Fruit fly (Drosophila melanogaster) whole organism, embryonic: ENCODE data around the gene Gr28a.

ENCODE experiments used
- Abd-B ChIP-seq: fragments of 200-800 bp; sonication (Bioruptor generic); optimal IDR thresholded peaks from 2 replicates; lab custom pipeline; 2018; ENCODE audit warnings: missing biosample characterization, mild to moderate bottlenecking, missing genetic modification characterization, moderate library complexity
- CG10979 ChIP-seq: fragments of 200-800 bp; sonication (Bioruptor generic); optimal IDR thresholded peaks from 2 replicates; lab custom pipeline; 2018; ENCODE audit warnings: missing biosample characterization, mild to moderate bottlenecking, missing genetic modification characterization, moderate library complexity
- CG11093 ChIP-seq: fragments of 200-800 bp; sonication (Bioruptor generic); IDR thresholded peaks from 3 replicates; pipeline ENCODE4 v1.3.6; 2022; ENCODE audit warnings: missing biosample characterization, missing genetic modification characterization
- CG12744 ChIP-seq: fragments of 200-800 bp; sonication (Bioruptor generic); optimal IDR thresholded peaks from 2 replicates; lab custom pipeline; 2016; ENCODE audit warnings: missing biosample characterization, missing genetic modification characterization
- CG14667 ChIP-seq: fragments of 200-800 bp; sonication (Bioruptor generic); IDR thresholded peaks from 2 replicates; pipeline ENCODE4 v1.3.6; 2022; ENCODE audit warnings: missing biosample characterization, missing genetic modification characterization
- CG1529 ChIP-seq: fragments of 200-800 bp; sonication (Bioruptor generic); optimal IDR thresholded peaks from 3 replicates; lab custom pipeline; 2018; ENCODE audit warnings: missing biosample characterization, missing genetic modification characterization
- CG18011 ChIP-seq: fragments of 200-800 bp; sonication (Bioruptor generic); optimal IDR thresholded peaks from 2 replicates; lab custom pipeline; 2017; ENCODE audit warnings: missing biosample characterization, missing genetic modification characterization, mild to moderate bottlenecking, moderate library complexity, missing genotype
- CG3407 ChIP-seq: fragments of 200-800 bp; sonication (Bioruptor generic); optimal IDR thresholded peaks from 2 replicates; lab custom pipeline; 2018; ENCODE audit warnings: missing biosample characterization, mild to moderate bottlenecking, missing genetic modification characterization
- CG4404 ChIP-seq: fragments of 200-800 bp; sonication (Bioruptor generic); IDR thresholded peaks from 2 replicates; pipeline ENCODE4 v1.3.6; 2022; ENCODE audit warnings: missing biosample characterization, missing genetic modification characterization
- CG8281 ChIP-seq: fragments of 200-800 bp; sonication (Bioruptor generic); optimal IDR thresholded peaks from 2 replicates; lab custom pipeline; 2018; ENCODE audit warnings: missing biosample characterization, mild to moderate bottlenecking, missing genetic modification characterization, moderate library complexity
- CG8478 ChIP-seq: fragments of >200 bp; optimal IDR thresholded peaks from 2 replicates; lab custom pipeline; 2018
- CG8944 ChIP-seq: fragments of 200-800 bp; sonication (Bioruptor generic); optimal IDR thresholded peaks from 3 replicates; lab custom pipeline; 2016; ENCODE audit warnings: missing biosample characterization, missing genetic modification characterization
- CTCF ChIP-seq: fragments of 200-800 bp; sonication (Bioruptor generic); optimal IDR thresholded peaks from 2 replicates; lab custom pipeline; 2017; ENCODE audit warnings: missing biosample characterization, mild to moderate bottlenecking, missing genetic modification characterization, moderate library complexity
- E2f2 ChIP-seq: fragments of 200-800 bp; sonication (Bioruptor generic); IDR thresholded peaks from 2 replicates; pipeline ENCODE4 v1.3.6; 2022; ENCODE audit warnings: missing biosample characterization, missing genetic modification characterization
- Ets97D ChIP-seq: fragments of 200-800 bp; sonication (Bioruptor generic); optimal IDR thresholded peaks from 3 replicates; lab custom pipeline; 2016; ENCODE audit warnings: missing biosample characterization, missing genetic modification characterization
- Gsc ChIP-seq: fragments of 200-800 bp; sonication (Bioruptor generic); IDR thresholded peaks from 2 replicates; pipeline ENCODE4 v1.3.6; 2022; ENCODE audit warnings: missing biosample characterization, missing genetic modification characterization
- HHEX ChIP-seq: fragments of 200-800 bp; sonication (Bioruptor generic); optimal IDR thresholded peaks from 3 replicates; lab custom pipeline; 2017; ENCODE audit warnings: missing biosample characterization, mild to moderate bottlenecking, missing genetic modification characterization, missing genetic modification reagents
- Hand ChIP-seq: fragments of 200-800 bp; sonication (Bioruptor generic); optimal IDR thresholded peaks from 2 replicates; lab custom pipeline; 2017; ENCODE audit warnings: mild to moderate bottlenecking, missing biosample characterization, missing genetic modification reagents, missing genetic modification characterization
- HmgZ ChIP-seq: fragments of 200-800 bp; sonication (Bioruptor generic); optimal IDR thresholded peaks from 2 replicates; lab custom pipeline; 2018; ENCODE audit warnings: missing biosample characterization, mild to moderate bottlenecking, missing genetic modification characterization
- Hr3 ChIP-seq: fragments of 200-800 bp; sonication (Bioruptor generic); optimal IDR thresholded peaks from 3 replicates; lab custom pipeline; 2016; ENCODE audit warnings: missing biosample characterization, missing genetic modification characterization
- MESR4 ChIP-seq: fragments of 200-800 bp; sonication (Bioruptor generic); optimal IDR thresholded peaks from 2 replicates; lab custom pipeline; 2018; ENCODE audit warnings: missing biosample characterization, mild to moderate bottlenecking, missing genetic modification characterization, moderate library complexity
- Meics ChIP-seq: fragments of 200-800 bp; sonication (Bioruptor generic); optimal IDR thresholded peaks from 2 replicates; lab custom pipeline; 2017; ENCODE audit warnings: missing biosample characterization, mild to moderate bottlenecking, missing genetic modification characterization
- Ravus ChIP-seq: fragments of 200-800 bp; sonication (Bioruptor generic); IDR thresholded peaks from 2 replicates; pipeline ENCODE4 v1.3.6; 2022; ENCODE audit warnings: missing biosample characterization, missing genetic modification characterization
- Rx ChIP-seq: fragments of 200-800 bp; sonication (Bioruptor generic); IDR thresholded peaks from 2 replicates; pipeline ENCODE4 v1.3.6; 2022; ENCODE audit warnings: missing biosample characterization, missing genetic modification characterization
- Stat92E ChIP-seq, 3 experiments: fragments of >200 bp in 2 of 3; fragments of 200-800 bp in 1 of 3; sonication (Bioruptor generic) in 1 of 3; optimal IDR thresholded peaks; 2 replicates each; lab custom pipeline; 2017 to 2019; ENCODE audit warnings: missing biosample characterization in 3 of 3, missing genetic modification characterization in 3 of 3, mild to moderate bottlenecking in 1 of 3, moderate library complexity in 1 of 3
- Trl ChIP-seq, 3 experiments: fragments of >200 bp in 2 of 3; fragments of 200-800 bp in 1 of 3; sonication (Bioruptor generic) in 1 of 3; optimal IDR thresholded peaks; 2 replicates in 1 of 3; 3 replicates in 2 of 3; lab custom pipeline; 2016 to 2017; ENCODE audit warnings: missing biosample characterization in 1 of 3, missing genetic modification characterization in 1 of 3
- YL-1 ChIP-seq: fragments of 200-800 bp; sonication (Bioruptor generic); optimal IDR thresholded peaks from 3 replicates; lab custom pipeline; 2017; ENCODE audit warnings: missing biosample characterization, mild to moderate bottlenecking, missing genetic modification characterization
- az2 ChIP-seq: fragments of 200-800 bp; sonication (Bioruptor generic); optimal IDR thresholded peaks from 3 replicates; lab custom pipeline; 2016; ENCODE audit warnings: missing biosample characterization, missing genetic modification characterization
- bowl ChIP-seq: fragments of 200-800 bp; sonication (Bioruptor generic); IDR thresholded peaks from 2 replicates; pipeline ENCODE4 v1.3.6; 2022; ENCODE audit warnings: missing biosample characterization, missing genetic modification characterization
- chm ChIP-seq: fragments of 200-800 bp; sonication (Bioruptor generic); IDR thresholded peaks from 2 replicates; pipeline ENCODE4 v1.3.6; 2022; ENCODE audit warnings: missing biosample characterization, missing genetic modification characterization
- da ChIP-seq: fragments of 200-800 bp; sonication (Bioruptor generic); optimal IDR thresholded peaks from 2 replicates; lab custom pipeline; 2016; ENCODE audit warnings: missing biosample characterization, missing genetic modification characterization
- dysf ChIP-seq: fragments of 200-800 bp; sonication (Bioruptor generic); IDR thresholded peaks from 3 replicates; pipeline ENCODE4 v1.3.6; 2022; ENCODE audit warnings: missing biosample characterization, missing genetic modification characterization
- ftz-f1 ChIP-seq: fragments of 200-800 bp; sonication (Bioruptor generic); optimal IDR thresholded peaks from 2 replicates; lab custom pipeline; 2016; ENCODE audit warnings: missing biosample characterization, missing genetic modification characterization
- gcm ChIP-seq: fragments of 200-800 bp; sonication (Bioruptor generic); optimal IDR thresholded peaks from 2 replicates; lab custom pipeline; 2019; ENCODE audit warnings: missing biosample characterization, mild to moderate bottlenecking, missing genetic modification characterization, moderate library complexity
- ind ChIP-seq: fragments of 200-800 bp; sonication (Bioruptor generic); optimal IDR thresholded peaks from 3 replicates; lab custom pipeline; 2016; ENCODE audit warnings: missing biosample characterization, missing genetic modification characterization
- inv ChIP-seq: fragments of 200-800 bp; sonication (Bioruptor generic); IDR thresholded peaks from 2 replicates; pipeline ENCODE4 v1.3.6; 2022; ENCODE audit warnings: missing biosample characterization, missing genetic modification characterization; ENCODE audit not compliant: partially characterized antibody
- lmd ChIP-seq: fragments of 200-800 bp; sonication (Bioruptor generic); IDR thresholded peaks from 2 replicates; pipeline ENCODE4 v1.3.6; 2022; ENCODE audit warnings: missing biosample characterization, missing genetic modification characterization
- maf-S ChIP-seq: fragments of 200-800 bp; sonication (Bioruptor generic); optimal IDR thresholded peaks from 2 replicates; lab custom pipeline; 2016; ENCODE audit warnings: missing biosample characterization, missing genetic modification characterization
- nerfin-2 ChIP-seq: fragments of 200-800 bp; sonication (Bioruptor generic); IDR thresholded peaks from 2 replicates; pipeline ENCODE4 v1.3.6; 2022; ENCODE audit warnings: missing biosample characterization, missing genetic modification characterization; ENCODE audit not compliant: partially characterized antibody
- oc ChIP-seq: fragments of 200-800 bp; sonication (Bioruptor generic); optimal IDR thresholded peaks from 2 replicates; lab custom pipeline; 2018; ENCODE audit warnings: missing biosample characterization, mild to moderate bottlenecking, missing genetic modification characterization, moderate library complexity
- pho ChIP-seq: fragments of 200-800 bp; sonication (Bioruptor generic); optimal IDR thresholded peaks from 2 replicates; lab custom pipeline; 2016; ENCODE audit warnings: missing biosample characterization, missing genetic modification characterization
- seq ChIP-seq: fragments of 200-800 bp; sonication (Bioruptor generic); IDR thresholded peaks from 2 replicates; pipeline ENCODE4 v1.3.6; 2022; ENCODE audit warnings: missing biosample characterization, missing genetic modification characterization
- sima ChIP-seq: fragments of 200-800 bp; sonication (Bioruptor generic); optimal IDR thresholded peaks from 2 replicates; lab custom pipeline; 2016; ENCODE audit warnings: missing biosample characterization, missing genetic modification characterization
- slp2 ChIP-seq: fragments of 200-800 bp; sonication (Bioruptor generic); optimal IDR thresholded peaks from 2 replicates; lab custom pipeline; 2016; ENCODE audit warnings: missing biosample characterization, missing genetic modification characterization
- twi ChIP-seq: fragments of 200-800 bp; optimal IDR thresholded peaks from 2 replicates; lab custom pipeline; 2019; ENCODE audit warnings: missing biosample characterization, mild to moderate bottlenecking, missing genetic modification characterization, moderate library complexity
- vfl ChIP-seq: fragments of 200-800 bp; sonication (Bioruptor generic); optimal IDR thresholded peaks from 2 replicates; lab custom pipeline; 2016; ENCODE audit warnings: missing biosample characterization, missing genetic modification characterization
- wek ChIP-seq: fragments of 200-800 bp; sonication (Bioruptor generic); optimal IDR thresholded peaks from 3 replicates; lab custom pipeline; 2018; ENCODE audit warnings: missing biosample characterization, mild to moderate bottlenecking, missing genetic modification characterization, moderate library complexity
- yki ChIP-seq: fragments of >200 bp; optimal IDR thresholded peaks from 3 replicates; lab custom pipeline; 2018
- zen ChIP-seq: fragments of 200-800 bp; sonication (Bioruptor generic); optimal IDR thresholded peaks from 3 replicates; lab custom pipeline; 2018; ENCODE audit warnings: missing biosample characterization, mild to moderate bottlenecking, missing genetic modification characterization, moderate library complexity
- zfh1 ChIP-seq: fragments of 200-800 bp; sonication (Bioruptor generic); IDR thresholded peaks from 3 replicates; pipeline ENCODE4 v1.3.6; 2022; ENCODE audit warnings: missing biosample characterization, missing genetic modification characterization

Gr28a gene

dm6 chr2L:7436492-7437324 is 17.3 kb downstream of the Gr28a start (continued):
- no peak for TF ChIP-seq Trl (optimal IDR thresholded peaks at IDR 0.05; lab: Kevin White, UChicago)
- TF ChIP-seq Trl (GFP tag; optimal IDR thresholded peaks at IDR 0.05; lab: Kevin White, UChicago): peak; percentile 78
- TF ChIP-seq ftz-f1 (GFP tag; lab: Kevin White, UChicago): peak; percentile 80
- no peak for TF ChIP-seq CG10979 (tag; lab: Kevin White, UChicago)
- TF ChIP-seq ind (GFP tag; lab: Kevin White, UChicago): peak; percentile 6
- peak; percentile 57; the same call in 1 of the 3 replicates for TF ChIP-seq CG11093 (GFP tag; lab: Robert Waterston, UW)
- no peak for TF ChIP-seq sima (GFP tag; lab: Kevin White, UChicago)
- TF ChIP-seq Ets97D (GFP tag; lab: Kevin White, UChicago): peak; percentile 19
- TF ChIP-seq HmgZ: peak; percentile 88
- peak; percentile 76 for TF ChIP-seq CTCF (GFP tag; lab: Kevin White, UChicago)
- TF ChIP-seq seq (GFP tag; lab: Robert Waterston, UW): peak; percentile 84
- TF ChIP-seq Rx (GFP tag; lab: Robert Waterston, UW): no peak
- peak; percentile 49 for TF ChIP-seq YL-1 (GFP tag; lab: Kevin White, UChicago)
- no peak for TF ChIP-seq twi (tag; lab: Kevin White, UChicago)
- peak; percentile 73 for TF ChIP-seq maf-S
- peak; percentile 44; the same call in 1 of the 2 replicates for TF ChIP-seq E2f2 (GFP tag; lab: Robert Waterston, UW)
- peak; percentile 75 for TF ChIP-seq pho
- TF ChIP-seq CG3407: peak; percentile 77
- TF ChIP-seq Gsc (GFP tag; lab: Robert Waterston, UW): no peak
- TF ChIP-seq az2: no peak
- peak; percentile 32 for TF ChIP-seq CG18011 (GFP tag; lab: Kevin White, UChicago)
- TF ChIP-seq zfh1: peak; percentile 78
- no peak for TF ChIP-seq nerfin-2 (GFP tag; lab: Robert Waterston, UW)
- peak; percentile 30 for TF ChIP-seq vfl (GFP tag; lab: Kevin White, UChicago)
- peak; percentile 52; the same call in 2 of the 3 replicates for TF ChIP-seq dysf (GFP tag; lab: Robert Waterston, UW)
- TF ChIP-seq Ravus (GFP tag; lab: Robert Waterston, UW): no peak
- peak; percentile 60 for TF ChIP-seq Hr3 (GFP tag; lab: Kevin White, UChicago)
- TF ChIP-seq CG8944 (GFP tag; lab: Kevin White, UChicago): peak; percentile 78
- TF ChIP-seq CG12744 (GFP tag; lab: Kevin White, UChicago): peak; percentile 71
- TF ChIP-seq zen (tag; lab: Kevin White, UChicago): no peak
- TF ChIP-seq Stat92E (GFP tag; optimal IDR thresholded peaks at IDR 0.05; lab: Kevin White, UChicago): no peak
- peak; percentile 9 for TF ChIP-seq Hand (GFP tag; lab: Kevin White, UChicago)
- TF ChIP-seq oc: peak; percentile 77
- peak; percentile 5 for TF ChIP-seq Abd-B (GFP tag; lab: Kevin White, UChicago)
- TF ChIP-seq CG1529: peak; percentile 46
- TF ChIP-seq gcm: peak; percentile 39
- no peak for TF ChIP-seq yki
- TF ChIP-seq chm: no peak; the same call in 1 of the 2 replicates
- no peak for TF ChIP-seq inv (GFP tag; lab: Robert Waterston, UW)
- peak; percentile 54 for TF ChIP-seq slp2 (GFP tag; lab: Kevin White, UChicago)
- peak; percentile 85 for TF ChIP-seq wek (GFP tag; lab: Kevin White, UChicago)
- no peak for TF ChIP-seq MESR4 (GFP tag; lab: Kevin White, UChicago)
- peak; percentile 66 for TF ChIP-seq CG8281 (tag; lab: Kevin White, UChicago)
- peak; percentile 71 for TF ChIP-seq HHEX (GFP tag; lab: Kevin White, UChicago)
- TF ChIP-seq lmd: peak; percentile 22; the same call in 1 of the 2 replicates
- peak; percentile 70 for TF ChIP-seq bowl
- no peak; the same call in 1 of the 2 replicates for TF ChIP-seq CG14667 (GFP tag; lab: Robert Waterston, UW)
- peak; percentile 77 for TF ChIP-seq Meics (GFP tag; lab: Kevin White, UChicago)
- TF ChIP-seq da (GFP tag; lab: Kevin White, UChicago): peak; percentile 4
- TF ChIP-seq CG8478: no peak
- TF ChIP-seq CG4404 (GFP tag; lab: Robert Waterston, UW): no peak
